Fruit fly (Drosophila melanogaster) whole organism, embryonic: ENCODE data around the gene Pop2.

Source experiments
- B-H2 ChIP-seq: fragments of 200-800 bp; sonication (Bioruptor generic); optimal IDR thresholded peaks from 2 replicates; lab custom pipeline; 2018; ENCODE audit warnings: missing biosample characterization, mild to moderate bottlenecking, missing genetic modification characterization
- CG1024 ChIP-seq: fragments of 200-800 bp; sonication (Bioruptor generic); IDR thresholded peaks from 2 replicates; pipeline ENCODE4 v1.3.6; 2022; ENCODE audit warnings: missing biosample characterization, missing genetic modification characterization
- CG10274 ChIP-seq: fragments of 200-800 bp; sonication (Bioruptor generic); optimal IDR thresholded peaks from 3 replicates; lab custom pipeline; 2017; ENCODE audit warnings: missing biosample characterization, mild to moderate bottlenecking, missing genetic modification characterization
- CG12942 ChIP-seq: fragments of 200-800 bp; sonication (Bioruptor generic); optimal IDR thresholded peaks from 3 replicates; lab custom pipeline; 2016; ENCODE audit warnings: missing biosample characterization, missing genetic modification characterization
- CG14014 ChIP-seq: fragments of 200-800 bp; sonication (Bioruptor generic); IDR thresholded peaks from 2 replicates; pipeline ENCODE4 v1.3.6; 2022; ENCODE audit warnings: missing biosample characterization, missing genetic modification characterization
- CG14667 ChIP-seq: fragments of 200-800 bp; sonication (Bioruptor generic); IDR thresholded peaks from 2 replicates; pipeline ENCODE4 v1.3.6; 2022; ENCODE audit warnings: missing biosample characterization, missing genetic modification characterization
- CG14710 ChIP-seq: fragments of 200-800 bp; sonication (Bioruptor generic); optimal IDR thresholded peaks from 3 replicates; lab custom pipeline; 2019; ENCODE audit warnings: missing biosample characterization, mild to moderate bottlenecking, missing genetic modification characterization, moderate library complexity
- CG15269 ChIP-seq: fragments of 200-800 bp; sonication (Bioruptor generic); optimal IDR thresholded peaks from 2 replicates; lab custom pipeline; 2018; ENCODE audit warnings: missing biosample characterization, mild to moderate bottlenecking, missing genetic modification characterization, moderate library complexity
- CG16779 ChIP-seq: fragments of 200-800 bp; sonication (Bioruptor generic); IDR thresholded peaks from 2 replicates; pipeline ENCODE4 v1.3.6; 2022; ENCODE audit warnings: missing biosample characterization, missing genetic modification characterization
- CG16863 ChIP-seq: fragments of 200-800 bp; sonication (Bioruptor generic); optimal IDR thresholded peaks from 3 replicates; lab custom pipeline; 2016; ENCODE audit warnings: missing biosample characterization, missing genetic modification characterization
- CG2129 ChIP-seq: fragments of 200-800 bp; sonication (Bioruptor generic); IDR thresholded peaks from 2 replicates; pipeline ENCODE4 v1.3.6; 2022; ENCODE audit warnings: missing biosample characterization, missing genetic modification characterization; ENCODE audit not compliant: partially characterized antibody
- CG31388 ChIP-seq: fragments of 200-800 bp; sonication (Bioruptor generic); optimal IDR thresholded peaks from 2 replicates; lab custom pipeline; 2016; ENCODE audit warnings: missing biosample characterization, missing genetic modification characterization
- CG3726 ChIP-seq: fragments of 200-800 bp; sonication (Bioruptor generic); IDR thresholded peaks from 3 replicates; pipeline ENCODE4, ENCODE4 v1.3.6; 2022; ENCODE audit warnings: missing biosample characterization, missing genetic modification characterization
- CG4424 ChIP-seq: fragments of 200-800 bp; sonication (Bioruptor generic); optimal IDR thresholded peaks from 3 replicates; lab custom pipeline; 2016; ENCODE audit warnings: missing biosample characterization, missing genetic modification characterization
- CG9609 ChIP-seq: fragments of 200-800 bp; sonication (Bioruptor generic); optimal IDR thresholded peaks from 3 replicates; lab custom pipeline; 2016; ENCODE audit warnings: missing biosample characterization, missing genetic modification characterization
- CkIIα-i1 ChIP-seq: fragments of 200-800 bp; sonication (Bioruptor generic); IDR thresholded peaks from 2 replicates; pipeline ENCODE4 v1.3.6; 2022; ENCODE audit warnings: missing biosample characterization, missing genetic modification characterization
- Eip74EF ChIP-seq, 2 experiments: fragments of 200-800 bp in 1 of 2; fragments of >200 bp in 1 of 2; sonication (Bioruptor generic) in 1 of 2; optimal IDR thresholded peaks; 2 replicates each; lab custom pipeline; 2017 to 2019; ENCODE audit warnings: missing biosample characterization in 2 of 2, missing genetic modification characterization in 2 of 2, mild to moderate bottlenecking in 1 of 2, moderate library complexity in 1 of 2
- Ets65A ChIP-seq: fragments of 200-800 bp; sonication (Bioruptor generic); peaks from one replicate; lab custom pipeline; 2016; ENCODE audit warnings: missing biosample characterization, missing genetic modification characterization
- Fer2 ChIP-seq: fragments of 200-800 bp; sonication (Bioruptor generic); optimal IDR thresholded peaks from 2 replicates; lab custom pipeline; 2018; ENCODE audit warnings: missing biosample characterization, mild to moderate bottlenecking, missing genetic modification characterization, moderate library complexity
- Gsc ChIP-seq: fragments of 200-800 bp; sonication (Bioruptor generic); IDR thresholded peaks from 2 replicates; pipeline ENCODE4 v1.3.6; 2022; ENCODE audit warnings: missing biosample characterization, missing genetic modification characterization
- Hand ChIP-seq: fragments of 200-800 bp; sonication (Bioruptor generic); optimal IDR thresholded peaks from 2 replicates; lab custom pipeline; 2017; ENCODE audit warnings: mild to moderate bottlenecking, missing biosample characterization, missing genetic modification reagents, missing genetic modification characterization
- Kr ChIP-seq: fragments of 200-800 bp; sonication (Bioruptor generic); optimal IDR thresholded peaks from 2 replicates; lab custom pipeline; 2017; ENCODE audit warnings: missing biosample characterization, mild to moderate bottlenecking, missing genetic modification characterization
- Lpt ChIP-seq: fragments of >200 bp; optimal IDR thresholded peaks from 2 replicates; lab custom pipeline; 2018; ENCODE audit warnings: missing biosample characterization, missing genetic modification characterization
- Optix ChIP-seq: fragments of 200-800 bp; sonication (Bioruptor generic); IDR thresholded peaks from 3 replicates; pipeline ENCODE4 v1.3.6; 2022; ENCODE audit warnings: missing biosample characterization, missing genetic modification characterization
- Sox102F ChIP-seq: fragments of 200-800 bp; sonication (Bioruptor generic); optimal IDR thresholded peaks from 2 replicates; lab custom pipeline; 2018; ENCODE audit warnings: missing biosample characterization, mild to moderate bottlenecking, missing genetic modification characterization, moderate library complexity
- Sry-β ChIP-seq: fragments of 200-800 bp; sonication (Bioruptor generic); optimal IDR thresholded peaks from 2 replicates; lab custom pipeline; 2018; ENCODE audit warnings: missing biosample characterization, mild to moderate bottlenecking, missing genetic modification characterization, moderate library complexity
- Taf1 ChIP-seq: fragments of 200-800 bp; sonication (Bioruptor generic); IDR thresholded peaks from 2 replicates; pipeline ENCODE4 v1.3.6; 2022; ENCODE audit warnings: missing biosample characterization, missing genetic modification characterization
- ase ChIP-seq: fragments of 200-800 bp; sonication (Bioruptor generic); IDR thresholded peaks from 3 replicates; pipeline ENCODE4 v1.3.6; 2022; ENCODE audit warnings: missing biosample characterization, missing genetic modification characterization
- bigmax ChIP-seq: fragments of 200-800 bp; sonication (Bioruptor generic); optimal IDR thresholded peaks from 2 replicates; lab custom pipeline; 2018; ENCODE audit warnings: missing biosample characterization, mild to moderate bottlenecking, missing genetic modification characterization
- bowl ChIP-seq: fragments of 200-800 bp; sonication (Bioruptor generic); IDR thresholded peaks from 2 replicates; pipeline ENCODE4 v1.3.6; 2022; ENCODE audit warnings: missing biosample characterization, missing genetic modification characterization
- cad ChIP-seq: fragments of >200 bp; optimal IDR thresholded peaks from 2 replicates; lab custom pipeline; 2017; ENCODE audit warnings: missing biosample characterization, missing genetic modification characterization
- chif ChIP-seq, 2 experiments: fragments of 200-800 bp; sonication (Bioruptor generic); optimal IDR thresholded peaks; 3 replicates each; lab custom pipeline; 2016; ENCODE audit warnings: missing biosample characterization in 2 of 2, missing genetic modification characterization in 2 of 2
- croc ChIP-seq: fragments of 200-800 bp; sonication (Bioruptor generic); conservative IDR thresholded peaks from 3 replicates; pipeline ENCODE4 v1.3.6; 2022; ENCODE audit warnings: missing biosample characterization, missing genetic modification characterization
- cwo ChIP-seq: fragments of 200-800 bp; sonication (Bioruptor generic); optimal IDR thresholded peaks from 3 replicates; lab custom pipeline; 2017; ENCODE audit warnings: missing biosample characterization, missing genetic modification characterization, mild to moderate bottlenecking, moderate library complexity, missing genetic modification reagents
- en ChIP-seq: fragments of 200-800 bp; sonication (Bioruptor generic); optimal IDR thresholded peaks from 2 replicates; lab custom pipeline; 2016; ENCODE audit warnings: missing biosample characterization, missing genetic modification characterization
- gfzf ChIP-seq: fragments of 200-800 bp; sonication (Bioruptor generic); optimal IDR thresholded peaks from 2 replicates; lab custom pipeline; 2016; ENCODE audit warnings: missing biosample characterization, mild to moderate bottlenecking, missing genetic modification characterization, moderate library complexity
- nom ChIP-seq: fragments of 200-800 bp; sonication (Bioruptor generic); optimal IDR thresholded peaks from 2 replicates; lab custom pipeline; 2017; ENCODE audit warnings: missing biosample characterization, missing genetic modification characterization, mild to moderate bottlenecking, moderate library complexity, missing genetic modification reagents
- oc ChIP-seq: fragments of 200-800 bp; sonication (Bioruptor generic); optimal IDR thresholded peaks from 2 replicates; lab custom pipeline; 2018; ENCODE audit warnings: missing biosample characterization, mild to moderate bottlenecking, missing genetic modification characterization, moderate library complexity
- pan ChIP-seq, 4 experiments: fragments of >200 bp in 3 of 4; fragments of 200-800 bp in 1 of 4; sonication (Bioruptor generic) in 1 of 4; optimal IDR thresholded peaks in 3 of 4; IDR thresholded peaks in 1 of 4; 2 replicates each; pipeline versions ENCODE4 v1.3.6 to Lab custom; 2017 to 2022; ENCODE audit warnings: missing biosample characterization in 2 of 4, missing genetic modification characterization in 2 of 4, mixed read lengths in 1 of 4
- pfk ChIP-seq: fragments of 200-800 bp; sonication (Bioruptor generic); optimal IDR thresholded peaks from 2 replicates; lab custom pipeline; 2018; ENCODE audit warnings: missing biosample characterization, mild to moderate bottlenecking, missing genetic modification characterization, moderate library complexity
- pita ChIP-seq: fragments of 200-800 bp; sonication (Bioruptor generic); optimal IDR thresholded peaks from 2 replicates; lab custom pipeline; 2017; ENCODE audit warnings: missing biosample characterization, mild to moderate bottlenecking, missing genetic modification characterization
- pros ChIP-seq: fragments of 200-800 bp; sonication (Bioruptor generic); optimal IDR thresholded peaks from 3 replicates; lab custom pipeline; 2019; ENCODE audit warnings: missing biosample characterization, mild to moderate bottlenecking, missing genetic modification characterization, moderate library complexity
- psq ChIP-seq: fragments of 200-800 bp; sonication (Bioruptor generic); optimal IDR thresholded peaks from 2 replicates; lab custom pipeline; 2017; ENCODE audit warnings: missing biosample characterization, missing genetic modification characterization
- scrt ChIP-seq: fragments of 200-800 bp; sonication (Bioruptor generic); optimal IDR thresholded peaks from 2 replicates; lab custom pipeline; 2018; ENCODE audit warnings: missing biosample characterization, mild to moderate bottlenecking, missing genetic modification characterization, moderate library complexity
- slou ChIP-seq: fragments of 200-800 bp; sonication (Bioruptor generic); optimal IDR thresholded peaks from 3 replicates; lab custom pipeline; 2016; ENCODE audit warnings: missing biosample characterization, missing genetic modification characterization
- ssp ChIP-seq: fragments of 200-800 bp; sonication (Bioruptor generic); IDR thresholded peaks from 2 replicates; pipeline ENCODE4 v1.3.6; 2022; ENCODE audit warnings: missing biosample characterization, missing genetic modification characterization
- tgo ChIP-seq: fragments of 200-800 bp; sonication (Bioruptor generic); IDR thresholded peaks from 3 replicates; pipeline ENCODE4 v1.3.6; 2022; ENCODE audit warnings: missing biosample characterization, missing genetic modification characterization
- vfl ChIP-seq: fragments of 200-800 bp; sonication (Bioruptor generic); optimal IDR thresholded peaks from 2 replicates; lab custom pipeline; 2016; ENCODE audit warnings: missing biosample characterization, missing genetic modification characterization
- wdn ChIP-seq: fragments of 200-800 bp; sonication (Bioruptor generic); IDR thresholded peaks from 2 replicates; pipeline ENCODE4 v1.3.6; 2022; ENCODE audit warnings: missing biosample characterization, missing genetic modification characterization
- zen ChIP-seq: fragments of 200-800 bp; sonication (Bioruptor generic); optimal IDR thresholded peaks from 3 replicates; lab custom pipeline; 2018; ENCODE audit warnings: missing biosample characterization, mild to moderate bottlenecking, missing genetic modification characterization, moderate library complexity
- zf30C ChIP-seq: fragments of 200-800 bp; sonication (Bioruptor generic); optimal IDR thresholded peaks from 3 replicates; lab custom pipeline; 2018; ENCODE audit warnings: missing biosample characterization, mild to moderate bottlenecking, missing genetic modification characterization

Pop2 gene

DNA sequence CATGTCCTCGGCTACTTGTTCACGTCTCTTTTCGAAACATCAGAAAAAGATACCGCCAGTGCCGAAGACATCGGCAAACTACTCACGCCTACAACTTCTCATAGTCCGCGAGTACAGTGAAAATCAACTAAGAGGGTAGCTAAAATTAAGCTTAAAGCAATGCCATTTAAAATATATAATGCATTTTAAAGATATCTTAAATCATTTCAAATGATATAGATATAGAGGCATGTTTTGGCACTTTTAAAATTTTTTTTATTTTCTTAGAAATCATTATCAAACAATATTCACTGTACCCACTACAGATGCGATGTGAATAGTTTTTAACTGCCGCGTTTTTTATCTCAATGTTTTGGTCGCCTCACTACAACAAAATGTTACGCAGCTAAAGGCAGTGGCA is 47.9 kb upstream of the Pop2 start (continued):
- TF ChIP-seq CG12942 (GFP tag; lab: Kevin White, UChicago): no peak
- TF ChIP-seq Ets65A (GFP tag; lab: Kevin White, UChicago): no peak
- no peak for TF ChIP-seq CkIIα-i1
- TF ChIP-seq Hand (GFP tag; lab: Kevin White, UChicago): no peak
- no peak for TF ChIP-seq chif (GFP tag; optimal IDR thresholded peaks at IDR 0.05; lab: Kevin White, UChicago)
- no peak for TF ChIP-seq cad (GFP tag; lab: Kevin White, UChicago)
- no peak for TF ChIP-seq CG16863 (GFP tag; lab: Kevin White, UChicago)
- no peak for TF ChIP-seq Eip74EF (GFP tag; optimal IDR thresholded peaks at IDR 0.05; lab: Kevin White, UChicago)
- TF ChIP-seq CG15269 (tag; lab: Kevin White, UChicago): peak; percentile 43
- TF ChIP-seq CG10274 (GFP tag; lab: Kevin White, UChicago): no peak
- TF ChIP-seq gfzf (GFP tag; lab: Kevin White, UChicago): no peak
- TF ChIP-seq B-H2: no peak
- TF ChIP-seq CG14014 (GFP tag; lab: Robert Waterston, UW): 0 out of 2 replicates have a peak, but pooled peaks have one; percentile 39
- no peak for TF ChIP-seq pros (GFP tag; lab: Kevin White, UChicago)
- TF ChIP-seq CG31388 (GFP tag; lab: Kevin White, UChicago): peak; percentile 0
- no peak for TF ChIP-seq psq (GFP tag; lab: Kevin White, UChicago)
- no peak for TF ChIP-seq en (GFP tag; lab: Kevin White, UChicago)
- TF ChIP-seq CG16779: no peak
- TF ChIP-seq scrt (GFP tag; lab: Kevin White, UChicago): no peak
- peak; percentile 54; the same call in 1 of the 3 replicates for TF ChIP-seq tgo (GFP tag; lab: Robert Waterston, UW)
- no peak for TF ChIP-seq Lpt
- no peak for TF ChIP-seq CG3726 (GFP tag; lab: Robert Waterston, UW)
- 0 out of 2 replicates have a peak, but pooled peaks have one; percentile 13 for TF ChIP-seq ssp (GFP tag; lab: Robert Waterston, UW)
- peak; percentile 26 for TF ChIP-seq CG14710 (tag; lab: Kevin White, UChicago)
- TF ChIP-seq zen (tag; lab: Kevin White, UChicago): peak; percentile 13
- TF ChIP-seq pan (optimal IDR thresholded peaks at IDR 0.05; lab: Kevin White, UChicago): no peak
- TF ChIP-seq pan (GFP tag; optimal IDR thresholded peaks at IDR 0.05 in 1 of 2, IDR thresholded peaks at IDR 0.05 in 1 of 2): no peak
- 0 out of 2 replicates have a peak, but pooled peaks have one; percentile 21 for TF ChIP-seq bowl
- TF ChIP-seq cwo (GFP tag; lab: Kevin White, UChicago): no peak
- 0 out of 2 replicates have a peak, but pooled peaks have one; percentile 17 for TF ChIP-seq CG1024
- peak; percentile 16 for TF ChIP-seq CG4424 (GFP tag; lab: Kevin White, UChicago)
- no peak for TF ChIP-seq slou (GFP tag; lab: Kevin White, UChicago)
- peak; percentile 33 for TF ChIP-seq Sox102F (GFP tag; lab: Kevin White, UChicago)
- TF ChIP-seq oc (tag; lab: Kevin White, UChicago): no peak
- TF ChIP-seq Sry-β (GFP tag; lab: Kevin White, UChicago): no peak
- TF ChIP-seq pfk (GFP tag; lab: Kevin White, UChicago): no peak
- TF ChIP-seq CG2129 (GFP tag; lab: Robert Waterston, UW): no peak
- TF ChIP-seq Gsc: no peak
- TF ChIP-seq croc (GFP tag; lab: Robert Waterston, UW): no peak
- TF ChIP-seq pita (GFP tag; lab: Kevin White, UChicago): no peak
- no peak for TF ChIP-seq Optix (GFP tag; lab: Robert Waterston, UW)
- no peak for TF ChIP-seq wdn (GFP tag; lab: Robert Waterston, UW)
- no peak for TF ChIP-seq nom (GFP tag; lab: Kevin White, UChicago)
- 0 out of 2 replicates have a peak, but pooled peaks have one; percentile 50 for TF ChIP-seq Taf1 (GFP tag; lab: Robert Waterston, UW)
- no peak for TF ChIP-seq vfl (GFP tag; lab: Kevin White, UChicago)
- TF ChIP-seq CG14667 (GFP tag; lab: Robert Waterston, UW): peak; percentile 44; the same call in 1 of the 2 replicates
- no peak for TF ChIP-seq ase (GFP tag; lab: Robert Waterston, UW)
- no peak for TF ChIP-seq bigmax (GFP tag; lab: Kevin White, UChicago)
- no peak for TF ChIP-seq zf30C (GFP tag; lab: Kevin White, UChicago)
- no peak for TF ChIP-seq Kr (GFP tag; lab: Kevin White, UChicago)
- no peak for TF ChIP-seq Fer2 (tag; lab: Kevin White, UChicago)
- TF ChIP-seq CG9609: no peak
